Worm (Caenorhabditis elegans): ENCODE data around the gene rpl-15.

- TF ChIP-seq egl-27 (tag; optimal IDR thresholded peaks at IDR 0.05): no peak
- TF ChIP-seq alr-1 (tag; optimal IDR thresholded peaks at IDR 0.05): no peak
Observed at ce11 chrIV:657046-657445, 2.7 kb upstream of the rpl-15 start.
